Worm (Caenorhabditis elegans): ENCODE results near the gene mtq-2.

mtq-2 gene

ce11 chrII:2223467-2223866 lies 34.2 kb upstream of the mtq-2 start, which contains the start of gene cbs-2:
cbs-2 (minus strand) TSS chrII:2223567.
- TF ChIP-seq ztf-4 (tag; optimal IDR thresholded peaks at IDR 0.05) (no peak), lsy-2 (tag; optimal IDR thresholded peaks at IDR 0.05) (no peak), nhr-21 (tag; optimal IDR thresholded peaks at IDR 0.05) (no peak), ceh-16 (tag; optimal IDR thresholded peaks at IDR 0.05) (no peak), snpc-4 (tag; optimal IDR thresholded peaks at IDR 0.05) (no peak), nhr-12 (tag; optimal IDR thresholded peaks at IDR 0.05) (no peak), fos-1 (tag; optimal IDR thresholded peaks at IDR 0.05) (no peak)

ce11 chrII:2221196-2221896 lies 32.1 kb upstream of the mtq-2 start:
- TF ChIP-seq zag-1 (tag; optimal IDR thresholded peaks at IDR 0.05) = no peak
- no peak for TF ChIP-seq fos-1 (tag; optimal IDR thresholded peaks at IDR 0.05)
- TF ChIP-seq lsy-2 (tag; optimal IDR thresholded peaks at IDR 0.05) = no peak
- no peak for TF ChIP-seq sem-4 (tag; optimal IDR thresholded peaks at IDR 0.05)
- no peak for TF ChIP-seq mdl-1 (tag; optimal IDR thresholded peaks at IDR 0.05)
- no peak for TF ChIP-seq ztf-4 (tag; optimal IDR thresholded peaks at IDR 0.05)
- TF ChIP-seq ZK546.5 (tag; optimal IDR thresholded peaks at IDR 0.05) = no peak
- no peak for TF ChIP-seq peb-1 (tag; optimal IDR thresholded peaks at IDR 0.05)
- no peak for TF ChIP-seq mbf-1 (tag; optimal IDR thresholded peaks at IDR 0.05)
- no peak for TF ChIP-seq aly-2 (tag; optimal IDR thresholded peaks at IDR 0.05)
- no peak for TF ChIP-seq unc-39 (tag; optimal IDR thresholded peaks at IDR 0.05)
- TF ChIP-seq F13H6.1 (tag; optimal IDR thresholded peaks at IDR 0.05) = no peak
- no peak for TF ChIP-seq nhr-77 (tag; optimal IDR thresholded peaks at IDR 0.05)
- no peak for TF ChIP-seq lin-13 (GFP tag; optimal IDR thresholded peaks at IDR 0.05)
- no peak for TF ChIP-seq unc-62 (GFP tag; optimal IDR thresholded peaks at IDR 0.05)
- no peak for TF ChIP-seq ceh-82 (tag; optimal IDR thresholded peaks at IDR 0.05)
- TF ChIP-seq lin-11 (tag; optimal IDR thresholded peaks at IDR 0.05) = no peak
- TF ChIP-seq dmd-4 (tag; optimal IDR thresholded peaks at IDR 0.05) = no peak
- TF ChIP-seq ceh-16 (tag; optimal IDR thresholded peaks at IDR 0.05) = no peak

- peak; percentile 35 for TF ChIP-seq lin-13 (GFP tag; optimal IDR thresholded peaks at IDR 0.05)
- no peak for TF ChIP-seq nhr-11 (tag; optimal IDR thresholded peaks at IDR 0.05)
- TF ChIP-seq F13H6.1 (tag; optimal IDR thresholded peaks at IDR 0.05) = peak; percentile 25
- no peak for TF ChIP-seq nhr-23 (tag; optimal IDR thresholded peaks at IDR 0.05)
- TF ChIP-seq nhr-6 (tag; optimal IDR thresholded peaks at IDR 0.05) = no peak
- TF ChIP-seq nhr-129 (tag; optimal IDR thresholded peaks at IDR 0.05) = peak; percentile 44
- TF ChIP-seq ama-1 (optimal IDR thresholded peaks at IDR 0.05) = no peak
- TF ChIP-seq unc-55 (GFP tag; optimal IDR thresholded peaks at IDR 0.05) = peak; percentile 82
- no peak for TF ChIP-seq blmp-1 (tag; optimal IDR thresholded peaks at IDR 0.05; ENCODE audit: insufficient read depth)
- no peak for TF ChIP-seq ztf-11 (tag; optimal IDR thresholded peaks at IDR 0.05)
- TF ChIP-seq fos-1 (tag; optimal IDR thresholded peaks at IDR 0.05) = no peak
- TF ChIP-seq lin-11 (tag; optimal IDR thresholded peaks at IDR 0.05) = peak; percentile 40
- TF ChIP-seq zag-1 (tag; optimal IDR thresholded peaks at IDR 0.05) = no peak
- TF ChIP-seq crh-2 (tag; optimal IDR thresholded peaks at IDR 0.05) = no peak
- no peak for TF ChIP-seq unc-39 (tag; optimal IDR thresholded peaks at IDR 0.05)
- TF ChIP-seq mdl-1 (tag; optimal IDR thresholded peaks at IDR 0.05) = no peak
- TF ChIP-seq lsy-2 (tag; optimal IDR thresholded peaks at IDR 0.05) = peak; percentile 19 to 61
- no peak for TF ChIP-seq mbf-1 (tag; optimal IDR thresholded peaks at IDR 0.05)
- TF ChIP-seq C34F6.9 (tag; optimal IDR thresholded peaks at IDR 0.05) = peak; percentile 54
- no peak for TF ChIP-seq elt-1 (tag; optimal IDR thresholded peaks at IDR 0.05)
- no peak for TF ChIP-seq sma-3 (GFP tag; optimal IDR thresholded peaks at IDR 0.05)
Observed at ce11 chrII:2219880-2220279, 30.6 kb upstream of the mtq-2 start, which contains the start of gene Y59C2A.3. Y59C2A.3 (minus strand) TSS chrII:2219921.

- TF ChIP-seq ztf-11 (tag; optimal IDR thresholded peaks at IDR 0.05) = no peak
Observed at ce11 chrII:2216940-2217664, 27.8 kb upstream of the mtq-2 start.

- TF ChIP-seq unc-62 (GFP tag; optimal IDR thresholded peaks at IDR 0.05) (no peak), lin-11 (tag; optimal IDR thresholded peaks at IDR 0.05) (no peak), mbf-1 (tag; optimal IDR thresholded peaks at IDR 0.05) (no peak), gmeb-1 (tag; optimal IDR thresholded peaks at IDR 0.05) (no peak), sma-9 (GFP tag; optimal IDR thresholded peaks at IDR 0.05) (no peak), sma-9 (tag; optimal IDR thresholded peaks at IDR 0.05) (no peak), ama-1 (optimal IDR thresholded peaks at IDR 0.05) (no peak), nhr-25 (tag; optimal IDR thresholded peaks at IDR 0.05) (no peak), zag-1 (tag; optimal IDR thresholded peaks at IDR 0.05) (no peak), crh-2 (tag; optimal IDR thresholded peaks at IDR 0.05) (no peak), nhr-129 (tag; optimal IDR thresholded peaks at IDR 0.05) (no peak), nhr-11 (tag; optimal IDR thresholded peaks at IDR 0.05) (no peak), lin-39 (tag; optimal IDR thresholded peaks at IDR 0.05) (no peak), lsy-2 (tag; optimal IDR thresholded peaks at IDR 0.05) (no peak), nhr-6 (tag; optimal IDR thresholded peaks at IDR 0.05) (no peak), blmp-1 (tag; optimal IDR thresholded peaks at IDR 0.05; ENCODE audit: insufficient read depth) (no peak), nhr-21 (tag; optimal IDR thresholded peaks at IDR 0.05) (no peak), unc-55 (GFP tag; optimal IDR thresholded peaks at IDR 0.05) (no peak), nhr-77 (tag; optimal IDR thresholded peaks at IDR 0.05) (no peak), ceh-16 (tag; optimal IDR thresholded peaks at IDR 0.05) (no peak)
Observed at ce11 chrII:2215512-2215911, 26.3 kb upstream of the mtq-2 start.
